Worm (Caenorhabditis elegans) whole organism, midembryonic: Measurements from ENCODE around the gene cgh-1.
"Not testable (repeated sequence)": the region's sequence is repeated elsewhere in the genome, so short reads cannot be mapped to it uniquely, and the experiment has no call there.

Experiments used
- T22C8.4 ChIP-seq: fragments of 200-800 bp; sonication (Bioruptor generic); IDR thresholded peaks from 2 replicates; pipeline ENCODE4 v1.3.6; 2022; ENCODE audit warnings: missing genetic modification characterization, missing compliant biosample characterization
- cog-1 ChIP-seq: sonication (generic microtip); optimal IDR thresholded peaks from 2 replicates; lab custom pipeline; 2016; ENCODE audit warnings: missing genetic modification characterization, missing compliant biosample characterization
- flt-1 ChIP-seq: fragments of 200-800 bp; sonication (Bioruptor generic); IDR thresholded peaks from 2 replicates; pipeline ENCODE4 v1.3.6; 2022; ENCODE audit warnings: missing genetic modification characterization, missing compliant biosample characterization
- klf-2 ChIP-seq: fragments of 200-800 bp; sonication (Bioruptor generic); conservative IDR thresholded peaks from 2 replicates; pipeline ENCODE4 v1.3.6; 2022; ENCODE audit warnings: missing genetic modification reagents, missing genetic modification characterization, missing compliant biosample characterization
- med-1 ChIP-seq: sonication (generic microtip); optimal IDR thresholded peaks from 2 replicates; lab custom pipeline; 2017; ENCODE audit warnings: missing genetic modification characterization, mild to moderate bottlenecking, missing compliant biosample characterization, antibody characterized with exemption, missing genetic modification reagents; ENCODE audit not compliant: insufficient read depth
- ref-1 ChIP-seq: fragments of 200-800 bp; sonication (Bioruptor generic); conservative IDR thresholded peaks from 2 replicates; pipeline ENCODE4 v1.3.6; 2022; ENCODE audit warnings: missing genetic modification reagents, missing genetic modification characterization, missing compliant biosample characterization
- tab-1 ChIP-seq: fragments of 200-800 bp; sonication (Bioruptor generic); IDR thresholded peaks from 2 replicates; pipeline ENCODE4 v1.3.6; 2022; ENCODE audit warnings: missing genetic modification characterization, missing compliant biosample characterization
- ztf-23 ChIP-seq: fragments of 200-800 bp; sonication (Bioruptor generic); IDR thresholded peaks from 2 replicates; pipeline ENCODE4 v1.3.6; 2022; ENCODE audit warnings: missing genetic modification reagents, missing genetic modification characterization, missing compliant biosample characterization
- ztf-29 ChIP-seq: fragments of 200-800 bp; sonication (Bioruptor generic); IDR thresholded peaks from 2 replicates; pipeline ENCODE4 v1.3.6; 2022; ENCODE audit warnings: missing genetic modification reagents, missing genetic modification characterization, missing compliant biosample characterization

cgh-1 gene

ce11 chrIII:7468980-7469379, 28.7 kb downstream of the cgh-1 start, which contains the start of gene H14A12.5:
TSS of gene H14A12.5 (minus strand) at chrIII:7469080.
- not testable (repeated sequence) for TF ChIP-seq tab-1 (GFP tag; lab: Robert Waterston, UW); ref-1; cog-1

- TF ChIP-seq cog-1 (peak; percentile 6), ztf-23 (no peak), T22C8.4 (GFP tag; lab: Robert Waterston, UW) (no peak), flt-1 (GFP tag; lab: Robert Waterston, UW) (no peak)
Observed at ce11 chrIII:7465347-7465746, 32.3 kb downstream of the cgh-1 start, which contains the start of gene fum-1. TSS of gene fum-1 (plus strand) at chrIII:7465605.

ce11 chrIII:7463438-7464008, 34.1 kb downstream of the cgh-1 start, which contains the start of gene H14A12.3:
TSS of gene H14A12.3 (plus strand) at chrIII:7463797.
- TF ChIP-seq ztf-29 (GFP tag; lab: Robert Waterston, UW) (no peak), med-1 (GFP tag; lab: Kevin White, UChicago) (no peak), flt-1 (GFP tag; lab: Robert Waterston, UW) (no peak), ztf-23 (no peak)

- TF ChIP-seq ztf-29 (GFP tag; lab: Robert Waterston, UW), result no peak
- no peak for TF ChIP-seq cog-1
- TF ChIP-seq ref-1, result no peak
- no peak for TF ChIP-seq tab-1 (GFP tag; lab: Robert Waterston, UW)
- TF ChIP-seq klf-2 (GFP tag; lab: Robert Waterston, UW), result no peak
- no peak for TF ChIP-seq med-1 (GFP tag; lab: Kevin White, UChicago)
- TF ChIP-seq T22C8.4 (GFP tag; lab: Robert Waterston, UW), result no peak
- TF ChIP-seq ztf-23, result no peak
- no peak for TF ChIP-seq flt-1 (GFP tag; lab: Robert Waterston, UW)
Observed at ce11 chrIII:7462295-7462694, 35.3 kb downstream of the cgh-1 start, which contains the start of gene fipr-20. TSS of gene fipr-20 (minus strand) at chrIII:7462395.

- no peak for TF ChIP-seq T22C8.4 (GFP tag; lab: Robert Waterston, UW)
- TF ChIP-seq med-1 (GFP tag; lab: Kevin White, UChicago), result no peak
- no peak for TF ChIP-seq ref-1
- TF ChIP-seq ztf-23, result no peak
- TF ChIP-seq ztf-29 (GFP tag; lab: Robert Waterston, UW), result no peak
- TF ChIP-seq klf-2 (GFP tag; lab: Robert Waterston, UW), result no peak
- TF ChIP-seq flt-1 (GFP tag; lab: Robert Waterston, UW), result no peak
- TF ChIP-seq tab-1 (GFP tag; lab: Robert Waterston, UW), result no peak
- TF ChIP-seq cog-1, result no peak
Observed at ce11 chrIII:7460018-7460417, 37.6 kb downstream of the cgh-1 start, which contains the start of gene mls-1. TSS of gene mls-1 (plus strand) at chrIII:7460341.

- TF ChIP-seq cog-1, result no peak
- TF ChIP-seq ztf-23, result no peak
- no peak for TF ChIP-seq med-1 (GFP tag; lab: Kevin White, UChicago)
- TF ChIP-seq tab-1 (GFP tag; lab: Robert Waterston, UW), result no peak
- no peak for TF ChIP-seq flt-1 (GFP tag; lab: Robert Waterston, UW)
- no peak for TF ChIP-seq ztf-29 (GFP tag; lab: Robert Waterston, UW)
- no peak for TF ChIP-seq klf-2 (GFP tag; lab: Robert Waterston, UW)
- no peak for TF ChIP-seq T22C8.4 (GFP tag; lab: Robert Waterston, UW)
- TF ChIP-seq ref-1, result no peak
Observed at ce11 chrIII:7458846-7459365, 38.7 kb downstream of the cgh-1 start, which contains the start of the genes fipr-19 and fipr-18. TSS of gene fipr-19 (minus strand) at chrIII:7458946. TSS of gene fipr-18 (plus strand) at chrIII:7459315.

ce11 chrIII:7456640-7457039, 41.0 kb downstream of the cgh-1 start, which contains the start of gene Y69F12A.1:
TSS of gene Y69F12A.1 (plus strand) at chrIII:7456940.
- TF ChIP-seq med-1 (GFP tag; lab: Kevin White, UChicago), result no peak
- no peak for TF ChIP-seq flt-1 (GFP tag; lab: Robert Waterston, UW)
- TF ChIP-seq ref-1, result no peak
- TF ChIP-seq cog-1, result no peak
- TF ChIP-seq klf-2 (GFP tag; lab: Robert Waterston, UW), result no peak
- TF ChIP-seq T22C8.4 (GFP tag; lab: Robert Waterston, UW), result no peak
- no peak for TF ChIP-seq ztf-23
- TF ChIP-seq tab-1 (GFP tag; lab: Robert Waterston, UW), result no peak
- TF ChIP-seq ztf-29 (GFP tag; lab: Robert Waterston, UW), result no peak

ce11 chrIII:7453653-7454124, 43.9 kb downstream of the cgh-1 start, which contains the start of gene alh-12:
TSS of gene alh-12 (plus strand) at chrIII:7454074.
- TF ChIP-seq ref-1 (no peak), ztf-23 (no peak), cog-1 (no peak), flt-1 (GFP tag; lab: Robert Waterston, UW) (no peak), med-1 (GFP tag; lab: Kevin White, UChicago) (no peak), tab-1 (GFP tag; lab: Robert Waterston, UW) (no peak), T22C8.4 (GFP tag; lab: Robert Waterston, UW) (no peak)
